Worm (Caenorhabditis elegans): ENCODE measurements around the gene F49F1.4.

DNA sequence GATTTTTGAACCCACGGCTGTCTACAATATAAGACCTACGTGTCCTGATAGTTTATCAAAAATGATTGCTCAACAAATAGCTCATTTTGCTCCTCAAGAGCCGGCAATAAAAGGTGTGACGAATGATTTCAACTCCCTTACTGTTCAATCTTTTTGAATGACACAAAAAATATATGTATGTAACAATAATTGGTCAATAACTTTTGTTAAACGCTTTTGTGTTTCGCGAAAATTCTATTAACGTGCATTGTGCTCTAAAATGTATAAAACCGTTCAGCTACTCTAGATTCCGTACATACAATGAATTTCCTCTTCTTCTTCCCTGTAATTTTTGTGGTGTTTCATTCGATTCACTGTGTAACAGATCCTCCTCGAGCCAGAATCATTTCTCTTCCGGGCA is 36.0 kb downstream of the F49F1.4 start, which contains the start of gene C35B1.4:
- no peak for TF ChIP-seq C04F5.9 (tag; optimal IDR thresholded peaks at IDR 0.05)
- no peak for TF ChIP-seq lin-35 (GFP tag; optimal IDR thresholded peaks at IDR 0.05)
- no peak for TF ChIP-seq irx-1 (tag; optimal IDR thresholded peaks at IDR 0.05)
- no peak for TF ChIP-seq zag-1 (tag; optimal IDR thresholded peaks at IDR 0.05)
- no peak for TF ChIP-seq nhr-77 (tag; optimal IDR thresholded peaks at IDR 0.05)
- TF ChIP-seq skn-1 (tag; optimal IDR thresholded peaks at IDR 0.05) = no peak
- TF ChIP-seq nhr-47 (tag; optimal IDR thresholded peaks at IDR 0.05) = no peak

Measured in whole organism, L1 larva.